Fruit fly (Drosophila melanogaster): ENCODE results near the gene CG9795.

dm6 chr3R:4284376-4284953 lies 35.0 kb upstream of the CG9795 start:
- TF ChIP-seq HLH106 (tag; optimal IDR thresholded peaks at IDR 0.05) (no peak), Hr78 (GFP tag; optimal IDR thresholded peaks at IDR 0.05) (no peak), Dfd (GFP tag; optimal IDR thresholded peaks at IDR 0.05) (no peak), Vsx2 (GFP tag; optimal IDR thresholded peaks at IDR 0.05; ENCODE audit: partially characterized antibody) (no peak), psq (GFP tag; optimal IDR thresholded peaks at IDR 0.05) (no peak), Myc (optimal IDR thresholded peaks at IDR 0.05) (no peak), fru (GFP tag; optimal IDR thresholded peaks at IDR 0.05) (no peak), Jra (GFP tag; optimal IDR thresholded peaks at IDR 0.05) (no peak), sage (GFP tag; optimal IDR thresholded peaks at IDR 0.05) (no peak), h (GFP tag; optimal IDR thresholded peaks at IDR 0.05) (no peak), brk (GFP tag; optimal IDR thresholded peaks at IDR 0.05) (no peak), OdsH (GFP tag; optimal IDR thresholded peaks at IDR 0.05) (no peak), dmrt93B (GFP tag; optimal IDR thresholded peaks at IDR 0.05) (no peak), lola (GFP tag; optimal IDR thresholded peaks at IDR 0.05) (no peak)

All from whole organism, wandering third instar larva.